Fruit fly (Drosophila melanogaster) Kc167 (cell line): Measurements from ENCODE around the gene CG8001.

Experiments used
- Myc ChIP-seq: fragments of >200 bp; optimal IDR thresholded peaks from 2 replicates; lab custom pipeline; 2017; ENCODE audit warnings: missing external identifiers
- h ChIP-seq: fragments of >200 bp; optimal IDR thresholded peaks from 3 replicates; lab custom pipeline; 2018; ENCODE audit warnings: missing external identifiers
- insv ChIP-seq: fragments of >200 bp; optimal IDR thresholded peaks from 3 replicates; lab custom pipeline; 2018; ENCODE audit warnings: missing external identifiers
- psq ChIP-seq: fragments of >200 bp; optimal IDR thresholded peaks from 2 replicates; lab custom pipeline; 2017; ENCODE audit warnings: missing external identifiers
- ttk ChIP-seq: sonication (Bioruptor generic); optimal IDR thresholded peaks from 2 replicates; lab custom pipeline; 2017; ENCODE audit warnings: missing external identifiers

DNA sequence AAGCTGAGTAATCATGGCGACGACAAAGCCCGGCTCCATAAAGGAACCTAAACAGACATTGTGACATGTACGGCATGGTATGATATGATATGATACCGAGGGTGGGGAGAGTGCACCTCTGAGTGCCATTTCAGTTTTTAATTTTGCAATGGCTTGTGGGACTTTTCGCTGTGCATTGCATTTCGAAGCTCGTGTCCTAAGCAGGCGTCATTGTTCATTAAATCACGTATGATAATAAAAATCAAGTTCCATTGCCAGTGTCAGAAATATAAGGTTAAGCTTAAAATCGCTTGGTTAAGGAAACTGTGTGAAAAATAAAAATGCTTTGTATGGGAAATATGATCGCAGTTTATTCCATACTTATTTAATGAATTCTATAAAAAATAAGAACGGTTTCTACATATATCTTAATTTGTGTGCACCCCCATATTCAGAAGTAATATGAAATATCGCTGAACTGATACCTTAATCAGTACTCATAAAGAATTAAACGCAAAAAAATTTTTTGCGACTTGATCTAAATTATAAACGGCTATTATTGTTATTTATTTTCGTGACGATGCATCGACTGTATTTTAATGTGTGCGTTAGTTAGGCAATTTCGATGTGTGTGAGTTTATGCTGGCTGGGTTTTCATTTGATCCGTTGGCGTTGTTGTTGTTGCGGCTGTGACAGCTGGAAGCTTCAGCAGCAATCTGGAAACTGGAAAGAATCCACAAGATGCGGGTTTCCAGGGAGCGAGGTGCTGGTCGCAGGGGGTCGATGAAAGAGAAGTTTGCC is 26.4 kb upstream of the CG8001 start:
- TF ChIP-seq psq: no peak
- TF ChIP-seq Myc (lab: Kevin White, UChicago): no peak
- TF ChIP-seq h (lab: Kevin White, UChicago): no peak
- no peak for TF ChIP-seq insv (lab: Kevin White, UChicago)
- no peak for TF ChIP-seq ttk
